Worm (Caenorhabditis elegans): ENCODE measurements around the gene srh-289.

DNA sequence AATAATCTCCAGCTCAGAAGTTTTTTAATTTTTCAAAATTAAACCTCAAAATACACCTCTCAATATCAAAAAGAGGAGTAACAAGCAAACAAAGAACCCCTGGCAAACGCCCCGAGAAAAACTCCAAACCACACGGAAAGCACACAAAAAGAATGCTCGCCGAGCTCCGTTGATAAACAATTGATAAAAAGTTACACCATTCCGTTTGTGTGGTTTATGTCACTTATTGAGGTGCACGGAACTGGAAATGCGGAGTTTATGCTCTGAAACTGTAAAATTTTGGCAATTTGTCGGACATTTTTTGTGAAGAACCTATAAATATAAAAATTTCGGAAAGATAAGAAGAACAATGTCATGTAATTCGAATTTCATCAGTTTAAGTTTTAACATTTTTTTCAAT, 41.5 kb downstream of the srh-289 start:
- no peak for TF ChIP-seq blmp-1 (tag; optimal IDR thresholded peaks at IDR 0.05)
- no peak for TF ChIP-seq lin-13 (tag; optimal IDR thresholded peaks at IDR 0.05)
- TF ChIP-seq mep-1 (tag; optimal IDR thresholded peaks at IDR 0.05), result no peak
- TF ChIP-seq snpc-4 (tag; optimal IDR thresholded peaks at IDR 0.05), result no peak
- no peak for TF ChIP-seq hlh-1 (tag; optimal IDR thresholded peaks at IDR 0.05)
- TF ChIP-seq ztf-11 (tag; optimal IDR thresholded peaks at IDR 0.05), result no peak
- no peak for TF ChIP-seq unc-62 (GFP tag; optimal IDR thresholded peaks at IDR 0.05)
- no peak for TF ChIP-seq unc-39 (tag; optimal IDR thresholded peaks at IDR 0.05)
- TF ChIP-seq nhr-28 (tag; optimal IDR thresholded peaks at IDR 0.05), result no peak
- no peak for TF ChIP-seq nhr-237 (tag; optimal IDR thresholded peaks at IDR 0.05)
